Fruit fly (Drosophila melanogaster) whole organism, embryonic: ENCODE data around the gene Hmr.

ENCODE experiments used
- Aef1 ChIP-seq: fragments of 200-800 bp; sonication (Bioruptor generic); IDR thresholded peaks from 3 replicates; pipeline ENCODE4 v1.3.6; 2022; ENCODE audit warnings: missing biosample characterization, missing genetic modification characterization
- Atf-2 ChIP-seq: fragments of 200-800 bp; sonication (Bioruptor generic); optimal IDR thresholded peaks from 2 replicates; lab custom pipeline; 2016; ENCODE audit warnings: missing biosample characterization, missing genetic modification characterization
- C15 ChIP-seq: fragments of 200-800 bp; sonication (Bioruptor generic); IDR thresholded peaks from 3 replicates; pipeline ENCODE4 v1.3.6; 2022; ENCODE audit warnings: missing biosample characterization, missing genetic modification characterization
- CG11085 ChIP-seq: fragments of 200-800 bp; sonication (Bioruptor generic); IDR thresholded peaks from 2 replicates; pipeline ENCODE4 v1.3.6; 2022; ENCODE audit warnings: missing biosample characterization, missing genetic modification characterization
- CG14667 ChIP-seq: fragments of 200-800 bp; sonication (Bioruptor generic); IDR thresholded peaks from 2 replicates; pipeline ENCODE4 v1.3.6; 2022; ENCODE audit warnings: missing biosample characterization, missing genetic modification characterization
- CG15073 ChIP-seq: fragments of 200-800 bp; sonication (Bioruptor generic); optimal IDR thresholded peaks from 2 replicates; lab custom pipeline; 2016; ENCODE audit warnings: missing biosample characterization, missing genetic modification characterization
- CG15479 ChIP-seq: fragments of 200-800 bp; sonication (Bioruptor generic); optimal IDR thresholded peaks from 3 replicates; lab custom pipeline; 2019; ENCODE audit warnings: missing biosample characterization, mild to moderate bottlenecking, missing genetic modification characterization, moderate library complexity
- CG1602 ChIP-seq: fragments of 200-800 bp; sonication (Bioruptor generic); optimal IDR thresholded peaks from 3 replicates; lab custom pipeline; 2016; ENCODE audit warnings: missing biosample characterization, missing genetic modification characterization
- CG1832 ChIP-seq: fragments of 200-800 bp; sonication (Bioruptor generic); optimal IDR thresholded peaks from 2 replicates; lab custom pipeline; 2017; ENCODE audit warnings: missing biosample characterization, mild to moderate bottlenecking, missing genetic modification characterization, inconsistent platforms
- CG2202 ChIP-seq: fragments of 200-800 bp; sonication (Bioruptor generic); optimal IDR thresholded peaks from 2 replicates; lab custom pipeline; 2018; ENCODE audit warnings: missing biosample characterization, mild to moderate bottlenecking, missing genetic modification characterization
- CG2712 ChIP-seq: fragments of 200-800 bp; optimal IDR thresholded peaks from 3 replicates; lab custom pipeline; 2019; ENCODE audit warnings: missing biosample characterization, mild to moderate bottlenecking, missing genetic modification characterization, moderate library complexity
- CG2875 ChIP-seq: fragments of 200-800 bp; sonication (Bioruptor generic); optimal IDR thresholded peaks from 2 replicates; lab custom pipeline; 2017; ENCODE audit warnings: missing biosample characterization, mild to moderate bottlenecking, missing genetic modification characterization, missing genetic modification reagents
- CG2889 ChIP-seq: fragments of 200-800 bp; sonication (Bioruptor generic); IDR thresholded peaks from 3 replicates; pipeline ENCODE4 v1.3.6; 2022; ENCODE audit warnings: missing biosample characterization, missing genetic modification characterization
- CG30020 ChIP-seq: fragments of 200-800 bp; optimal IDR thresholded peaks from 2 replicates; lab custom pipeline; 2019; ENCODE audit warnings: missing biosample characterization, mild to moderate bottlenecking, missing genetic modification characterization, moderate library complexity
- CG3281 ChIP-seq: fragments of 200-800 bp; sonication (Bioruptor generic); optimal IDR thresholded peaks from 3 replicates; lab custom pipeline; 2017; ENCODE audit warnings: missing biosample characterization, mild to moderate bottlenecking, missing genetic modification characterization
- CG7928 ChIP-seq: fragments of 200-800 bp; sonication (Bioruptor generic); optimal IDR thresholded peaks from 2 replicates; lab custom pipeline; 2017; ENCODE audit warnings: missing biosample characterization, mild to moderate bottlenecking, missing genetic modification characterization
- CG8388 ChIP-seq: fragments of 200-800 bp; sonication (Bioruptor generic); optimal IDR thresholded peaks from 2 replicates; lab custom pipeline; 2019; ENCODE audit warnings: missing biosample characterization, mild to moderate bottlenecking, missing genetic modification characterization, moderate library complexity
- CHES-1-like ChIP-seq: fragments of 200-800 bp; sonication (Bioruptor generic); optimal IDR thresholded peaks from 2 replicates; lab custom pipeline; 2016; ENCODE audit warnings: missing biosample characterization, missing genetic modification characterization
- Camta ChIP-seq: fragments of 200-800 bp; sonication (Bioruptor generic); optimal IDR thresholded peaks from 2 replicates; lab custom pipeline; 2016; ENCODE audit warnings: missing biosample characterization, missing genetic modification characterization
- CkIIα-i1 ChIP-seq: fragments of 200-800 bp; sonication (Bioruptor generic); IDR thresholded peaks from 2 replicates; pipeline ENCODE4 v1.3.6; 2022; ENCODE audit warnings: missing biosample characterization, missing genetic modification characterization
- CrebB ChIP-seq: fragments of 200-800 bp; sonication (Bioruptor generic); optimal IDR thresholded peaks from 3 replicates; lab custom pipeline; 2018; ENCODE audit warnings: missing biosample characterization, mild to moderate bottlenecking, missing genetic modification characterization
- Dbx ChIP-seq: fragments of 200-800 bp; sonication (Bioruptor generic); IDR thresholded peaks from 3 replicates; pipeline ENCODE4 v1.3.6; 2022; ENCODE audit warnings: missing biosample characterization, missing genetic modification characterization
- Deaf1 ChIP-seq: fragments of 200-800 bp; optimal IDR thresholded peaks from 3 replicates; lab custom pipeline; 2019; ENCODE audit warnings: missing biosample characterization, mild to moderate bottlenecking, missing genetic modification characterization, moderate library complexity
- Dref ChIP-seq: fragments of 200-800 bp; sonication (Bioruptor generic); IDR thresholded peaks from 2 replicates; pipeline ENCODE4 v1.3.6; 2022; ENCODE audit warnings: missing biosample characterization, missing genetic modification characterization
- Fer2 ChIP-seq: fragments of 200-800 bp; sonication (Bioruptor generic); optimal IDR thresholded peaks from 2 replicates; lab custom pipeline; 2018; ENCODE audit warnings: missing biosample characterization, mild to moderate bottlenecking, missing genetic modification characterization, moderate library complexity
- HHEX ChIP-seq: fragments of 200-800 bp; sonication (Bioruptor generic); optimal IDR thresholded peaks from 3 replicates; lab custom pipeline; 2017; ENCODE audit warnings: missing biosample characterization, mild to moderate bottlenecking, missing genetic modification characterization, missing genetic modification reagents
- HLH4C ChIP-seq: fragments of 200-800 bp; sonication (Bioruptor generic); IDR thresholded peaks from 3 replicates; pipeline ENCODE4 v1.3.6; 2022; ENCODE audit warnings: missing biosample characterization, missing genetic modification characterization; ENCODE audit not compliant: partially characterized antibody
- Hey ChIP-seq: fragments of 200-800 bp; sonication (Bioruptor generic); optimal IDR thresholded peaks from 3 replicates; lab custom pipeline; 2018; ENCODE audit warnings: missing biosample characterization, mild to moderate bottlenecking, missing genetic modification characterization
- Hr3 ChIP-seq: fragments of 200-800 bp; sonication (Bioruptor generic); optimal IDR thresholded peaks from 3 replicates; lab custom pipeline; 2016; ENCODE audit warnings: missing biosample characterization, missing genetic modification characterization
- Lpt ChIP-seq: fragments of >200 bp; optimal IDR thresholded peaks from 2 replicates; lab custom pipeline; 2018; ENCODE audit warnings: missing biosample characterization, missing genetic modification characterization
- NC2β ChIP-seq: fragments of 200-800 bp; sonication (Bioruptor generic); optimal IDR thresholded peaks from 2 replicates; lab custom pipeline; 2016; ENCODE audit warnings: missing biosample characterization, missing genetic modification characterization
- Rx ChIP-seq: fragments of 200-800 bp; sonication (Bioruptor generic); IDR thresholded peaks from 2 replicates; pipeline ENCODE4 v1.3.6; 2022; ENCODE audit warnings: missing biosample characterization, missing genetic modification characterization
- btn ChIP-seq: fragments of 200-800 bp; sonication (Bioruptor generic); optimal IDR thresholded peaks from 2 replicates; lab custom pipeline; 2016; ENCODE audit warnings: missing biosample characterization, missing genetic modification characterization
- crol ChIP-seq: fragments of 200-800 bp; sonication (Bioruptor generic); IDR thresholded peaks from 2 replicates; pipeline ENCODE4 v1.3.6; 2022; ENCODE audit warnings: missing biosample characterization, missing genetic modification characterization
- dimm ChIP-seq: fragments of 200-800 bp; sonication (Bioruptor generic); IDR thresholded peaks from 2 replicates; pipeline ENCODE4 v1.3.6; 2022; ENCODE audit warnings: missing biosample characterization, missing genetic modification characterization
- fd3F ChIP-seq: fragments of 200-800 bp; sonication (Bioruptor generic); optimal IDR thresholded peaks from 2 replicates; lab custom pipeline; 2018; ENCODE audit warnings: missing biosample characterization, mild to moderate bottlenecking, missing genetic modification characterization, moderate library complexity
- gcm2 ChIP-seq: fragments of 200-800 bp; sonication (Bioruptor generic); optimal IDR thresholded peaks from 2 replicates; lab custom pipeline; 2016; ENCODE audit warnings: missing biosample characterization, missing genetic modification characterization
- hb ChIP-seq: fragments of 200-800 bp; sonication (Bioruptor generic); IDR thresholded peaks from 3 replicates; pipeline ENCODE4 v1.3.6; 2022; ENCODE audit warnings: missing biosample characterization, missing genetic modification characterization; ENCODE audit not compliant: partially characterized antibody
- ind ChIP-seq: fragments of 200-800 bp; sonication (Bioruptor generic); optimal IDR thresholded peaks from 3 replicates; lab custom pipeline; 2016; ENCODE audit warnings: missing biosample characterization, missing genetic modification characterization
- ken ChIP-seq: fragments of 200-800 bp; sonication (Bioruptor generic); IDR thresholded peaks from 3 replicates; pipeline ENCODE4 v1.3.6; 2022; ENCODE audit warnings: missing biosample characterization, missing genetic modification characterization
- lbe ChIP-seq: fragments of 200-800 bp; sonication (Bioruptor generic); optimal IDR thresholded peaks from 2 replicates; lab custom pipeline; 2016; ENCODE audit warnings: missing biosample characterization, mild to moderate bottlenecking, missing genetic modification characterization
- luna ChIP-seq: fragments of 200-800 bp; sonication (Bioruptor generic); optimal IDR thresholded peaks from 2 replicates; lab custom pipeline; 2016; ENCODE audit warnings: missing biosample characterization, missing genetic modification characterization
- mld ChIP-seq: fragments of 200-800 bp; sonication (Bioruptor generic); IDR thresholded peaks from 3 replicates; pipeline ENCODE4 v1.3.6; 2022; ENCODE audit warnings: missing biosample characterization, missing genetic modification characterization; ENCODE audit not compliant: partially characterized antibody
- psq ChIP-seq: fragments of 200-800 bp; sonication (Bioruptor generic); optimal IDR thresholded peaks from 2 replicates; lab custom pipeline; 2017; ENCODE audit warnings: missing biosample characterization, missing genetic modification characterization
- ranshi ChIP-seq: fragments of 200-800 bp; sonication (Bioruptor generic); IDR thresholded peaks from 2 replicates; pipeline ENCODE4 v1.3.6; 2022; ENCODE audit warnings: missing biosample characterization, missing genetic modification characterization
- sug ChIP-seq: fragments of 200-800 bp; optimal IDR thresholded peaks from 2 replicates; lab custom pipeline; 2019; ENCODE audit warnings: missing biosample characterization, mild to moderate bottlenecking, missing genetic modification characterization, moderate library complexity
- tgo ChIP-seq: fragments of 200-800 bp; sonication (Bioruptor generic); IDR thresholded peaks from 3 replicates; pipeline ENCODE4 v1.3.6; 2022; ENCODE audit warnings: missing biosample characterization, missing genetic modification characterization
- tin ChIP-seq: fragments of 200-800 bp; sonication (Bioruptor generic); optimal IDR thresholded peaks from 3 replicates; lab custom pipeline; 2016; ENCODE audit warnings: missing biosample characterization, missing genetic modification characterization
- yki ChIP-seq: fragments of >200 bp; optimal IDR thresholded peaks from 3 replicates; lab custom pipeline; 2018
- z ChIP-seq: fragments of 200-800 bp; sonication (Bioruptor generic); IDR thresholded peaks from 3 replicates; pipeline ENCODE4 v1.3.6; 2022; ENCODE audit warnings: missing biosample characterization, missing genetic modification characterization
- zen2 ChIP-seq: fragments of 200-800 bp; sonication (Bioruptor generic); IDR thresholded peaks from 3 replicates; pipeline ENCODE4 v1.3.6; 2022; ENCODE audit warnings: missing biosample characterization, missing genetic modification characterization; ENCODE audit not compliant: partially characterized antibody
- zfh2 ChIP-seq: fragments of 200-800 bp; sonication (Bioruptor generic); optimal IDR thresholded peaks from 2 replicates; lab custom pipeline; 2016; ENCODE audit warnings: missing biosample characterization, missing genetic modification characterization

Hmr gene

DNA sequence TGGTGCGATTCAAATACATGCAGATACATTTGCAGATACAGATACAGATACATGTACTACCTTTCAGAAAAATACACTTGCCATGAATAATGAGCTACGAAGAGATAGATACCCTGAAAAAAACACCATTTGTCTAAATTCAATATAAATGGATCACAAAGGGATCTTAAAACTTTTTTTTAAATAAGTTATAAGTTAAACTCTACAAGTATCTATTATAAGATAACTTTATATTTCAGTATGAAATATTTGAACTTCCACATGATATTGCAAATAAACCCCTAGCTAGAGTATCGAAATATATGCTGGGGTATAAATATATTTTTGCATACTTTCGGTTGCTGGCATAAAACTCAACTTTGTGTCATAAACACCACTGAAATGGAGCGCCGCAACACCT is 34.2 kb downstream of the Hmr start (continued):
- TF ChIP-seq CkIIα-i1 (no peak), Dbx (0 out of 3 replicates have a peak, but pooled peaks have one; percentile 20), CG15479 (GFP tag; lab: Kevin White, UChicago) (no peak), Hr3 (GFP tag; lab: Kevin White, UChicago) (peak; percentile 48), tin (GFP tag; lab: Kevin White, UChicago) (peak; percentile 16), sug (tag; lab: Kevin White, UChicago) (peak; percentile 4), CG7928 (GFP tag; lab: Kevin White, UChicago) (no peak), ken (GFP tag; lab: Robert Waterston, UW) (no peak), gcm2 (GFP tag; lab: Kevin White, UChicago) (no peak), ind (peak; percentile 53), CG30020 (tag; lab: Kevin White, UChicago) (no peak), CG2202 (tag; lab: Kevin White, UChicago) (no peak), Aef1 (GFP tag; lab: Robert Waterston, UW) (peak; percentile 23; the same call in 1 of the 3 replicates), Camta (no peak), HHEX (GFP tag; lab: Kevin White, UChicago) (no peak), luna (no peak), btn (no peak), crol (GFP tag; lab: Robert Waterston, UW) (no peak), lbe (GFP tag; lab: Kevin White, UChicago) (no peak), Fer2 (tag; lab: Kevin White, UChicago) (no peak), CG15073 (GFP tag; lab: Kevin White, UChicago) (no peak), CG2889 (GFP tag; lab: Robert Waterston, UW) (no peak), zfh2 (GFP tag; lab: Kevin White, UChicago) (no peak), mld (GFP tag; lab: Robert Waterston, UW) (no peak), Dref (no peak), z (GFP tag; lab: Robert Waterston, UW) (no peak), hb (GFP tag; lab: Robert Waterston, UW) (no peak), zen2 (GFP tag; lab: Robert Waterston, UW) (no peak), CG8388 (GFP tag; lab: Kevin White, UChicago) (peak; percentile 39), Hey (tag; lab: Kevin White, UChicago) (no peak), C15 (GFP tag; lab: Robert Waterston, UW) (no peak), Deaf1 (tag; lab: Kevin White, UChicago) (peak; percentile 22), fd3F (GFP tag; lab: Kevin White, UChicago) (peak; percentile 26), NC2β (GFP tag; lab: Kevin White, UChicago) (no peak), Rx (no peak), CG3281 (peak; percentile 54), CG1602 (GFP tag; lab: Kevin White, UChicago) (peak; percentile 35), CG2875 (GFP tag; lab: Kevin White, UChicago) (no peak)
- TF ChIP-seq, all 482 proteins: peak for 148

DNA sequence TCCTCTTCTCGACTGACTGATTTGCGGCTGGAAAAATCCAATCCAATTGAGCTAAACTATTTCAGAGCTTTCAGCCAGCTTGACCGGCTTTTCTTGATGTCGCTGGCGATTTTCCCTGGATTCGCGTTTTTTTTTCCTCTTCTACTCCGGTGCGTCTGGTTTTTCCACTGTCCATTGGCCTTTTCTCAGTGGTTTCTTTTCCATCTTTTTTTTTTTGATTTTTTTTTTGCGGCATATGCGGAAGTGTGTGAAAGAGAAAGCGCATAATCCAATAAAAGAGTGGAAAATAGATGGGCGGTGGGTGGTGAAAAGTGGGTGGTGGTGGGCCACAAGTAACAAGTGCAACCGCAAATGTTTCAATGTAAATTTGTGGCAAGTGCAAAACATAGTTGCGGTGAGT is 37.6 kb downstream of the Hmr start:
- TF ChIP-seq CrebB (tag; lab: Kevin White, UChicago) (no peak), ind (no peak), CHES-1-like (GFP tag; lab: Kevin White, UChicago) (no peak)

DNA sequence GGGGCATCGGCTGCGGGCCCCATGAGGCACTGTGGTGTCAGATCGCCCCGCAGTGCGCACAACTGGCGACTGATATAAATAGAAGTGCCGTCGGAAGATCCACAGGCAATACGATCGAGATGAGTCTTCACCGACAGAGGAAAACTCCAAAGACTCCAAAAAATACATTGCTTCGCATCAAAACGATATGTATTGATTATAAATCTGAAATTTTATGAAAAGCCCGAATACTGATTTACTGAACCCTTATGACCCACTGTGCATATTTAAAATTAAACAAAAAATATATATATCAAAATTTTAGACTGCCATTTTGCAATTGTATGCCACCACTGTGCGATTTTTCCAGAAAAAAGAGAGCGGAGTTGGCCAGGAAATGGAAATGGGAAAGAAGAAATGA is 38.2 kb downstream of the Hmr start:
- TF ChIP-seq CG2712 (tag; lab: Kevin White, UChicago) (peak; percentile 69), dimm (GFP tag; lab: Robert Waterston, UW) (peak; percentile 8; the same call in 1 of the 2 replicates), Lpt (GFP tag; lab: Kevin White, UChicago) (no peak), ranshi (GFP tag; lab: Robert Waterston, UW) (0 out of 2 replicates have a peak, but pooled peaks have one; percentile 19), Atf-2 (GFP tag; lab: Kevin White, UChicago) (no peak), psq (no peak), zfh2 (GFP tag; lab: Kevin White, UChicago) (no peak), tgo (GFP tag; lab: Robert Waterston, UW) (peak; percentile 48; the same call in 2 of the 3 replicates), CG11085 (no peak), CG14667 (GFP tag; lab: Robert Waterston, UW) (no peak), CG1832 (GFP tag; lab: Kevin White, UChicago) (no peak), HLH4C (GFP tag; lab: Robert Waterston, UW) (no peak), yki (lab: Kevin White, UChicago) (no peak), hb (GFP tag; lab: Robert Waterston, UW) (no peak)
